Worm (Caenorhabditis elegans) whole organism, young adult: Measurements from ENCODE around the gene C28D4.7.
A peak's percentile ranks its signal among the peaks of the same experiment; 100 is the strongest.

Experiments
- C17E4.6 ChIP-seq: fragments of 200-800 bp; sonication (Bioruptor generic); IDR thresholded peaks from 2 replicates; pipeline ENCODE4 v1.3.6; 2022; ENCODE audit warnings: missing genetic modification reagents, missing genetic modification characterization, missing compliant biosample characterization
- F49E8.2 ChIP-seq: sonication (generic microtip); optimal IDR thresholded peaks from 3 replicates; lab custom pipeline; 2017; ENCODE audit warnings: missing genetic modification characterization, mild to moderate bottlenecking, missing compliant biosample characterization, antibody characterized with exemption, moderate library complexity; ENCODE audit not compliant: insufficient read depth
- cebp-2 ChIP-seq: fragments of 200-800 bp; sonication (Bioruptor generic); IDR thresholded peaks from 2 replicates; pipeline ENCODE4 v1.3.6; 2022; ENCODE audit warnings: missing genetic modification characterization, missing compliant biosample characterization
- ets-4 ChIP-seq: fragments of 200-800 bp; sonication (Bioruptor generic); optimal IDR thresholded peaks from 2 replicates; lab custom pipeline; 2018; ENCODE audit warnings: mild to moderate bottlenecking, missing genetic modification characterization, missing compliant biosample characterization
- hsf-1 ChIP-seq: fragments of 200-800 bp; sonication (Bioruptor generic); IDR thresholded peaks from 2 replicates; pipeline ENCODE4 v1.3.6; 2022; ENCODE audit warnings: missing genetic modification reagents, missing genetic modification characterization, missing compliant biosample characterization
- lir-1 ChIP-seq: fragments of 200-800 bp; sonication (Bioruptor generic); conservative IDR thresholded peaks from 2 replicates; pipeline ENCODE4 v1.3.6; 2022; ENCODE audit warnings: missing genetic modification reagents, missing genetic modification characterization, missing compliant biosample characterization
- madf-6 ChIP-seq: fragments of 200-800 bp; sonication (Bioruptor generic); IDR thresholded peaks from 2 replicates; pipeline ENCODE4 v1.3.6; 2022; ENCODE audit warnings: missing genetic modification reagents, missing genetic modification characterization, missing compliant biosample characterization
- nhr-120 ChIP-seq: fragments of 200-800 bp; sonication (Bioruptor generic); IDR thresholded peaks from 2 replicates; pipeline ENCODE4 v1.3.6; 2022; ENCODE audit warnings: missing genetic modification characterization, missing compliant biosample characterization
- pha-4 ChIP-seq: fragments of 150-350 bp; sonication (generic microtip); optimal IDR thresholded peaks from 2 replicates; lab custom pipeline; 2014; ENCODE audit warnings: missing biosample characterization, missing genetic modification reagents, missing genetic modification characterization
- tbx-9 ChIP-seq: sonication (generic microtip); optimal IDR thresholded peaks from 2 replicates; lab custom pipeline; 2016; ENCODE audit warnings: borderline replicate concordance, missing genetic modification characterization, inconsistent platforms, missing compliant biosample characterization
- ztf-3 ChIP-seq: fragments of 200-800 bp; sonication (Bioruptor generic); optimal IDR thresholded peaks from 2 replicates; lab custom pipeline; 2018; ENCODE audit warnings: mild to moderate bottlenecking, missing genetic modification characterization, missing compliant biosample characterization
- ztf-6 ChIP-seq: fragments of 200-800 bp; sonication (Bioruptor generic); IDR thresholded peaks from 2 replicates; pipeline ENCODE4 v1.3.6; 2022; ENCODE audit warnings: missing genetic modification reagents, missing genetic modification characterization, missing compliant biosample characterization

- TF ChIP-seq ztf-3 (GFP tag; lab: Kevin White, UChicago) (no peak), C17E4.6 (GFP tag; lab: Robert Waterston, UW) (no peak), tbx-9 (tag; lab: Kevin White, UChicago) (no peak), madf-6 (GFP tag; lab: Robert Waterston, UW) (peak; percentile 32; the same call in 1 of the 2 replicates), lir-1 (GFP tag; lab: Robert Waterston, UW) (no peak), ztf-6 (GFP tag; lab: Robert Waterston, UW) (no peak), nhr-120 (no peak), cebp-2 (GFP tag; lab: Robert Waterston, UW) (no peak), pha-4 (tag; lab: Kevin White, UChicago) (no peak), ets-4 (no peak), F49E8.2 (tag; lab: Kevin White, UChicago) (no peak), hsf-1 (no peak)
Measured at ce11 chrIV:9696513-9696912, 46.4 kb downstream of the C28D4.7 start.
